Fruit fly (Drosophila melanogaster): Measurements from ENCODE around the gene rux.

rux gene

DNA sequence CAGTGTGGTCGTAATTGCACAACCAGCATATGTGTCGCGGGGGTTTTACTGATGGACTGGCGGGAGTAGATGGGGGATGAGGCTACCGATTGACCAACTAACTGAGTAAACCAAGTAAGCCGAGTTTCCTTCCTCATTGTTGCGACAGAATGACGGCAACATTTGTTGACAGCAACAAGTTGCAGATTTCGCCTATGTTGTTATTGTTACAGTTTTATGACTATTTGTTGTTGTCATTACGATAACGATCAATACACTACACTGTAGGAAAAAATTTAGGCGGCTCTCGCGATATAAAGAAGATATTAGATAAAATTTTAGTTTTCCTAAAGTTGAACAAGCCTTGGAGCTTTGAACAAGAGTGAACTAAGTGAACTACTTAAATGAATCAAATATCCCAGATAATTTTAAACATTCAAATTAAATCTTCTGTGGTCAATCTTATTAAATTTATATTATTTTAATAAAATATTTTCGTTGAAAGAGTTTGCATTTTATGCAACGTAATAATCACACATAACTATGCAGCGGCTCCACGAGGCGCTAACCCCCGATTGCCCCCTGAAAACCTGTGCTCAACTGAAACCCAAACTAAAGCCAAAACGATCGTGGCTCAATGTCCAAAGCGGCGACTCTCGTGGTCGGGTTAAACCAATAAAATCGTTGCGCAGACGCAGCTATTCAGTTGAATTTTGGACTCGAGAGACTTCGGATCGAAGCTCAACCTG, 29.8 kb upstream of the rux start, which contains the start of gene CG5928 (continued):
- TF ChIP-seq lab (GFP tag; optimal IDR thresholded peaks at IDR 0.05), result peak; percentile 45
- no peak for TF ChIP-seq emc (GFP tag; optimal IDR thresholded peaks at IDR 0.05)
- TF ChIP-seq H15 (GFP tag; IDR thresholded peaks at IDR 0.05), result peak; percentile 25; the same call in 1 of the 3 replicates
- TF ChIP-seq onecut (GFP tag; IDR thresholded peaks at IDR 0.05), result no peak
- TF ChIP-seq dmrt99B (tag; optimal IDR thresholded peaks at IDR 0.05), result peak; percentile 63
- TF ChIP-seq Rfx (GFP tag; IDR thresholded peaks at IDR 0.05), result peak; percentile 17; the same call in 1 of the 2 replicates
- TF ChIP-seq CG6765 (GFP tag; optimal IDR thresholded peaks at IDR 0.05), result peak; percentile 5
- peak; percentile 17 for TF ChIP-seq PHDP (tag; optimal IDR thresholded peaks at IDR 0.05)
- TF ChIP-seq Six4 (GFP tag; optimal IDR thresholded peaks at IDR 0.05), result peak; percentile 15
- no peak for TF ChIP-seq CG2120 (GFP tag; optimal IDR thresholded peaks at IDR 0.05)
- 0 out of 2 replicates have a peak, but pooled peaks have one; percentile 22 for TF ChIP-seq ap (GFP tag; IDR thresholded peaks at IDR 0.05)
- no peak for TF ChIP-seq CG7987 (GFP tag; optimal IDR thresholded peaks at IDR 0.05)
- TF ChIP-seq CG18619 (GFP tag; optimal IDR thresholded peaks at IDR 0.05), result peak; percentile 32
- TF ChIP-seq Meics (GFP tag; optimal IDR thresholded peaks at IDR 0.05), result peak; percentile 51
- TF ChIP-seq CG17802 (tag; optimal IDR thresholded peaks at IDR 0.05), result no peak
- TF ChIP-seq zen (tag; optimal IDR thresholded peaks at IDR 0.05), result no peak
- peak; percentile 63 for TF ChIP-seq CG17359 (tag; optimal IDR thresholded peaks at IDR 0.05)
- peak; percentile 20 for TF ChIP-seq Dek (tag; optimal IDR thresholded peaks at IDR 0.05)
- peak; percentile 35 for TF ChIP-seq Deaf1 (tag; optimal IDR thresholded peaks at IDR 0.05)
- peak; percentile 29 for TF ChIP-seq CG12391 (tag; optimal IDR thresholded peaks at IDR 0.05)
- TF ChIP-seq tx (GFP tag; optimal IDR thresholded peaks at IDR 0.05), result no peak
- TF ChIP-seq Adf1 (GFP tag; IDR thresholded peaks at IDR 0.05), result no peak
- TF ChIP-seq Myb (GFP tag; optimal IDR thresholded peaks at IDR 0.05), result no peak
- TF ChIP-seq CG11504 (tag; optimal IDR thresholded peaks at IDR 0.05), result peak; percentile 95
- TF ChIP-seq dpn (GFP tag; optimal IDR thresholded peaks at IDR 0.05), result peak in 1 of 2 experiments; percentile 14
- TF ChIP-seq scrt (GFP tag; optimal IDR thresholded peaks at IDR 0.05), result peak; percentile 8
- TF ChIP-seq Gug (GFP tag; IDR thresholded peaks at IDR 0.05), result no peak
- TF ChIP-seq ind (GFP tag; optimal IDR thresholded peaks at IDR 0.05), result peak; percentile 38
- TF ChIP-seq Dip3 (GFP tag; optimal IDR thresholded peaks at IDR 0.05), result no peak
- 0 out of 2 replicates have a peak, but pooled peaks have one; percentile 25 for TF ChIP-seq lmd (GFP tag; IDR thresholded peaks at IDR 0.05)
- TF ChIP-seq Hmx (GFP tag; optimal IDR thresholded peaks at IDR 0.05), result no peak
- TF ChIP-seq sna (GFP tag; IDR thresholded peaks at IDR 0.05; ENCODE audit: partially characterized antibody), result no peak
- peak; percentile 39 for TF ChIP-seq CG13296 (GFP tag; optimal IDR thresholded peaks at IDR 0.05)
- peak; percentile 68 for TF ChIP-seq phol (tag; optimal IDR thresholded peaks at IDR 0.05)
- TF ChIP-seq CG8924 (tag; optimal IDR thresholded peaks at IDR 0.05), result peak; percentile 25
- TF ChIP-seq unpg (GFP tag; optimal IDR thresholded peaks at IDR 0.05), result peak; percentile 10
- TF ChIP-seq CG4360 (GFP tag; IDR thresholded peaks at IDR 0.05), result 0 out of 2 replicates have a peak, but pooled peaks have one; percentile 30
- peak; percentile 30 for TF ChIP-seq CG10979 (tag; optimal IDR thresholded peaks at IDR 0.05)
- TF ChIP-seq CG17612 (GFP tag; IDR thresholded peaks at IDR 0.05), result no peak
- peak; percentile 1 for TF ChIP-seq CG12659 (GFP tag; optimal IDR thresholded peaks at IDR 0.05)
- peak; percentile 52; the same call in 1 of the 2 replicates for TF ChIP-seq stc (GFP tag; IDR thresholded peaks at IDR 0.05)
- TF ChIP-seq CG10209 (GFP tag; optimal IDR thresholded peaks at IDR 0.05), result peak; percentile 52
- peak; percentile 41; the same call in 1 of the 3 replicates for TF ChIP-seq CG17361 (GFP tag; IDR thresholded peaks at IDR 0.05)
- peak; percentile 62 for TF ChIP-seq Sox100B (GFP tag; optimal IDR thresholded peaks at IDR 0.05)
- no peak for TF ChIP-seq CG16815 (GFP tag; optimal IDR thresholded peaks at IDR 0.05)
- 0 out of 2 replicates have a peak, but pooled peaks have one; percentile 14 for TF ChIP-seq ranshi (GFP tag; IDR thresholded peaks at IDR 0.05)
- peak; percentile 51 for TF ChIP-seq Nf-YC (tag; optimal IDR thresholded peaks at IDR 0.05)
- peak; percentile 48 for TF ChIP-seq Fer1 (GFP tag; optimal IDR thresholded peaks at IDR 0.05)
- TF ChIP-seq CG6272 (GFP tag; IDR thresholded peaks at IDR 0.05), result no peak

Measured in whole organism, embryonic.